Worm (Caenorhabditis elegans): ENCODE data around the gene arx-2.

- TF ChIP-seq ztf-29 (GFP tag; IDR thresholded peaks at IDR 0.05) (no peak), T22C8.4 (GFP tag; IDR thresholded peaks at IDR 0.05) (no peak), klf-2 (GFP tag; conservative IDR thresholded peaks at IDR 0.05) (no peak), tab-1 (GFP tag; IDR thresholded peaks at IDR 0.05) (no peak), med-1 (GFP tag; optimal IDR thresholded peaks at IDR 0.05; ENCODE audit: insufficient read depth) (no peak), flt-1 (GFP tag; IDR thresholded peaks at IDR 0.05) (no peak)
Measured at ce11 chrV:10361830-10362397, 23.8 kb upstream of the arx-2 start, which contains the start of gene cash-1.
